Fruit fly (Drosophila melanogaster) whole organism, embryonic: Measurements from ENCODE around the gene sphe.

Experiments
- Atf3 ChIP-seq: fragments of 200-800 bp; sonication (Bioruptor generic); optimal IDR thresholded peaks from 3 replicates; lab custom pipeline; 2016; ENCODE audit warnings: missing biosample characterization, missing genetic modification characterization
- Awh ChIP-seq: fragments of 200-800 bp; sonication (Bioruptor generic); IDR thresholded peaks from 2 replicates; pipeline ENCODE4, ENCODE4 v1.3.6; 2022; ENCODE audit warnings: missing biosample characterization, missing genetic modification characterization
- Bgb ChIP-seq: fragments of 200-800 bp; sonication (Bioruptor generic); IDR thresholded peaks from 2 replicates; pipeline ENCODE4 v1.3.6; 2022; ENCODE audit warnings: missing biosample characterization, missing genetic modification characterization; ENCODE audit not compliant: partially characterized antibody
- CG12155 ChIP-seq: fragments of 200-800 bp; sonication (Bioruptor generic); optimal IDR thresholded peaks from 3 replicates; lab custom pipeline; 2016; ENCODE audit warnings: missing biosample characterization, missing genetic modification characterization
- CG12769 ChIP-seq: fragments of 200-800 bp; sonication (Bioruptor generic); optimal IDR thresholded peaks from 2 replicates; lab custom pipeline; 2019; ENCODE audit warnings: missing biosample characterization, mild to moderate bottlenecking, missing genetic modification characterization, moderate library complexity
- CG13123 ChIP-seq: fragments of 200-800 bp; sonication (Bioruptor generic); optimal IDR thresholded peaks from 2 replicates; lab custom pipeline; 2016; ENCODE audit warnings: missing biosample characterization, missing genetic modification characterization
- CG1792 ChIP-seq: fragments of 200-800 bp; sonication (Bioruptor generic); optimal IDR thresholded peaks from 2 replicates; lab custom pipeline; 2016; ENCODE audit warnings: missing biosample characterization, missing genetic modification characterization
- CG2202 ChIP-seq: fragments of 200-800 bp; sonication (Bioruptor generic); optimal IDR thresholded peaks from 2 replicates; lab custom pipeline; 2018; ENCODE audit warnings: missing biosample characterization, mild to moderate bottlenecking, missing genetic modification characterization
- CG2712 ChIP-seq: fragments of 200-800 bp; optimal IDR thresholded peaks from 3 replicates; lab custom pipeline; 2019; ENCODE audit warnings: missing biosample characterization, mild to moderate bottlenecking, missing genetic modification characterization, moderate library complexity
- CG31388 ChIP-seq: fragments of 200-800 bp; sonication (Bioruptor generic); optimal IDR thresholded peaks from 2 replicates; lab custom pipeline; 2016; ENCODE audit warnings: missing biosample characterization, missing genetic modification characterization
- CG32532 ChIP-seq: fragments of 200-800 bp; sonication (Bioruptor generic); IDR thresholded peaks from 2 replicates; pipeline ENCODE4 v1.3.6; 2022; ENCODE audit warnings: missing biosample characterization, missing genetic modification characterization
- CG3847 ChIP-seq: fragments of 200-800 bp; sonication (Bioruptor generic); IDR thresholded peaks from 2 replicates; pipeline ENCODE4 v1.3.6; 2022; ENCODE audit warnings: missing biosample characterization, missing genetic modification characterization
- CG7372 ChIP-seq: fragments of 200-800 bp; sonication (Bioruptor generic); IDR thresholded peaks from 2 replicates; pipeline ENCODE4 v1.3.6; 2022; ENCODE audit warnings: missing biosample characterization, missing genetic modification characterization
- CG7963 ChIP-seq: fragments of 200-800 bp; sonication (Bioruptor generic); IDR thresholded peaks from 3 replicates; pipeline ENCODE4 v1.3.6; 2022; ENCODE audit warnings: missing biosample characterization, missing genetic modification characterization; ENCODE audit not compliant: partially characterized antibody
- CG8089 ChIP-seq: fragments of 200-800 bp; sonication (Bioruptor generic); optimal IDR thresholded peaks from 3 replicates; lab custom pipeline; 2016; ENCODE audit warnings: missing biosample characterization, missing genetic modification characterization
- CG8290 ChIP-seq, 3 experiments: fragments of 200-800 bp; sonication (Bioruptor generic); optimal IDR thresholded peaks; 2 replicates each; lab custom pipeline; 2016 to 2019; ENCODE audit warnings: missing biosample characterization in 3 of 3, missing genetic modification characterization in 3 of 3, mild to moderate bottlenecking in 2 of 3, moderate library complexity in 1 of 3
- CG9215 ChIP-seq: fragments of 200-800 bp; sonication (Bioruptor generic); IDR thresholded peaks from 2 replicates; pipeline ENCODE4 v1.3.6; 2022; ENCODE audit warnings: missing biosample characterization, missing genetic modification characterization
- CrebB ChIP-seq: fragments of 200-800 bp; sonication (Bioruptor generic); optimal IDR thresholded peaks from 3 replicates; lab custom pipeline; 2018; ENCODE audit warnings: missing biosample characterization, mild to moderate bottlenecking, missing genetic modification characterization
- D ChIP-seq, 2 experiments: fragments of 200-800 bp in 1 of 2; fragments of >200 bp in 1 of 2; sonication (Bioruptor generic) in 1 of 2; optimal IDR thresholded peaks; 2 replicates in 1 of 2; 3 replicates in 1 of 2; lab custom pipeline; 2017; ENCODE audit warnings: mild to moderate bottlenecking in 1 of 2, missing biosample characterization in 1 of 2, missing genetic modification characterization in 1 of 2, missing genetic modification reagents in 1 of 2
- ERR ChIP-seq: fragments of 200-800 bp; sonication (Bioruptor generic); optimal IDR thresholded peaks from 2 replicates; lab custom pipeline; 2016; ENCODE audit warnings: missing biosample characterization, missing genetic modification characterization
- Elba2 ChIP-seq: fragments of 200-800 bp; sonication (Bioruptor generic); optimal IDR thresholded peaks from 3 replicates; lab custom pipeline; 2016; ENCODE audit warnings: missing biosample characterization, missing genetic modification characterization
- Ets97D ChIP-seq: fragments of 200-800 bp; sonication (Bioruptor generic); optimal IDR thresholded peaks from 3 replicates; lab custom pipeline; 2016; ENCODE audit warnings: missing biosample characterization, missing genetic modification characterization
- HmgD ChIP-seq: fragments of 200-800 bp; sonication (Bioruptor generic); optimal IDR thresholded peaks from 3 replicates; lab custom pipeline; 2016; ENCODE audit warnings: missing biosample characterization, missing genetic modification characterization
- Lpt ChIP-seq: fragments of >200 bp; optimal IDR thresholded peaks from 2 replicates; lab custom pipeline; 2018; ENCODE audit warnings: missing biosample characterization, missing genetic modification characterization
- MBD-R2 ChIP-seq: fragments of 200-800 bp; sonication (Bioruptor generic); IDR thresholded peaks from 2 replicates; pipeline ENCODE4 v1.3.6; 2022; ENCODE audit warnings: missing biosample characterization, missing genetic modification characterization
- Opbp ChIP-seq: fragments of 200-800 bp; sonication (Bioruptor generic); IDR thresholded peaks from 3 replicates; pipeline ENCODE4 v1.3.6; 2022; ENCODE audit warnings: missing biosample characterization, missing genetic modification characterization; ENCODE audit not compliant: partially characterized antibody
- Pdp1 ChIP-seq, 2 experiments: fragments of 200-800 bp; sonication (Bioruptor generic); optimal IDR thresholded peaks; 3 replicates each; lab custom pipeline; 2016; ENCODE audit warnings: missing biosample characterization in 2 of 2, missing genetic modification characterization in 2 of 2, mild to moderate bottlenecking in 1 of 2, moderate library complexity in 1 of 2
- Spps ChIP-seq: fragments of 200-800 bp; sonication (Bioruptor generic); optimal IDR thresholded peaks from 2 replicates; lab custom pipeline; 2018; ENCODE audit warnings: missing biosample characterization, mild to moderate bottlenecking, missing genetic modification characterization
- Stat92E ChIP-seq, 3 experiments: fragments of >200 bp in 2 of 3; fragments of 200-800 bp in 1 of 3; sonication (Bioruptor generic) in 1 of 3; optimal IDR thresholded peaks; 2 replicates each; lab custom pipeline; 2017 to 2019; ENCODE audit warnings: missing biosample characterization in 3 of 3, missing genetic modification characterization in 3 of 3, mild to moderate bottlenecking in 1 of 3, moderate library complexity in 1 of 3
- Xbp1 ChIP-seq: fragments of 200-800 bp; sonication (Bioruptor generic); optimal IDR thresholded peaks from 3 replicates; lab custom pipeline; 2016; ENCODE audit warnings: missing biosample characterization, mild to moderate bottlenecking, missing genetic modification characterization
- Xrp1 ChIP-seq: fragments of 200-800 bp; sonication (Bioruptor generic); IDR thresholded peaks from 2 replicates; pipeline ENCODE4 v1.3.6; 2022; ENCODE audit warnings: missing biosample characterization, missing genetic modification characterization
- abd-A ChIP-seq: fragments of 200-800 bp; sonication (Bioruptor generic); optimal IDR thresholded peaks from 3 replicates; lab custom pipeline; 2019; ENCODE audit warnings: missing biosample characterization, mild to moderate bottlenecking, missing genetic modification characterization, moderate library complexity
- caup ChIP-seq: fragments of 200-800 bp; sonication (Bioruptor generic); optimal IDR thresholded peaks from 3 replicates; lab custom pipeline; 2017; ENCODE audit warnings: missing biosample characterization, mild to moderate bottlenecking, missing genetic modification characterization, moderate library complexity; ENCODE audit not compliant: severe bottlenecking
- croc ChIP-seq: fragments of 200-800 bp; sonication (Bioruptor generic); conservative IDR thresholded peaks from 3 replicates; pipeline ENCODE4 v1.3.6; 2022; ENCODE audit warnings: missing biosample characterization, missing genetic modification characterization
- disco-r ChIP-seq: fragments of 200-800 bp; sonication (Bioruptor generic); optimal IDR thresholded peaks from 2 replicates; lab custom pipeline; 2016; ENCODE audit warnings: missing biosample characterization, missing genetic modification characterization
- esg ChIP-seq: fragments of 200-800 bp; sonication (Bioruptor generic); conservative IDR thresholded peaks from 2 replicates; pipeline ENCODE4 v1.3.6; 2022; ENCODE audit warnings: missing biosample characterization, missing genetic modification characterization
- exex ChIP-seq: fragments of 200-800 bp; sonication (Bioruptor generic); optimal IDR thresholded peaks from 4 replicates; lab custom pipeline; 2018; ENCODE audit warnings: missing biosample characterization, mild to moderate bottlenecking, missing genetic modification characterization, moderate library complexity
- eyg ChIP-seq: fragments of 200-800 bp; sonication (Bioruptor generic); optimal IDR thresholded peaks from 3 replicates; lab custom pipeline; 2016; ENCODE audit warnings: missing biosample characterization, missing genetic modification characterization
- fd102C ChIP-seq: fragments of 200-800 bp; sonication (Bioruptor generic); optimal IDR thresholded peaks from 2 replicates; lab custom pipeline; 2018; ENCODE audit warnings: missing biosample characterization, mild to moderate bottlenecking, missing genetic modification characterization, moderate library complexity
- gsb-n ChIP-seq: fragments of 200-800 bp; sonication (Bioruptor generic); optimal IDR thresholded peaks from 3 replicates; lab custom pipeline; 2018; ENCODE audit warnings: missing biosample characterization, mild to moderate bottlenecking, missing genetic modification characterization
- hth ChIP-seq: fragments of >200 bp; optimal IDR thresholded peaks from 2 replicates; lab custom pipeline; 2017; ENCODE audit warnings: inconsistent platforms
- lab ChIP-seq: fragments of 200-800 bp; sonication (Bioruptor generic); optimal IDR thresholded peaks from 3 replicates; lab custom pipeline; 2017; ENCODE audit warnings: missing biosample characterization, missing genetic modification characterization, mild to moderate bottlenecking, moderate library complexity, missing genetic modification reagents
- maf-S ChIP-seq: fragments of 200-800 bp; sonication (Bioruptor generic); optimal IDR thresholded peaks from 2 replicates; lab custom pipeline; 2016; ENCODE audit warnings: missing biosample characterization, missing genetic modification characterization
- otp ChIP-seq: fragments of 200-800 bp; sonication (Bioruptor generic); IDR thresholded peaks from 3 replicates; pipeline ENCODE4, ENCODE4 v1.3.6; 2022; ENCODE audit warnings: missing biosample characterization, missing genetic modification characterization
- sc ChIP-seq, 3 experiments: fragments of >200 bp in 2 of 3; fragments of 200-800 bp in 1 of 3; sonication (Bioruptor generic) in 1 of 3; optimal IDR thresholded peaks; 2 replicates in 2 of 3; 3 replicates in 1 of 3; lab custom pipeline; 2017; ENCODE audit warnings: mild to moderate bottlenecking in 1 of 3, missing biosample characterization in 1 of 3, missing genetic modification characterization in 1 of 3, missing genetic modification reagents in 1 of 3
- sens-2 ChIP-seq: fragments of 200-800 bp; sonication (Bioruptor generic); IDR thresholded peaks from 2 replicates; pipeline ENCODE4 v1.3.6; 2022; ENCODE audit warnings: missing biosample characterization, missing genetic modification characterization
- sr ChIP-seq: fragments of 200-800 bp; sonication (Bioruptor generic); IDR thresholded peaks from 3 replicates; pipeline ENCODE4 v1.3.6; 2022; ENCODE audit warnings: missing biosample characterization, missing genetic modification characterization

Gene sphe

dm6 chrX:16750712-16751578 is 49.2 kb upstream of the sphe start (continued):
- no peak for TF ChIP-seq Stat92E (GFP tag; optimal IDR thresholded peaks at IDR 0.05; lab: Kevin White, UChicago)
- no peak for TF ChIP-seq CG1792 (GFP tag; lab: Kevin White, UChicago)
- TF ChIP-seq otp, result peak; percentile 12; the same call in 1 of the 3 replicates
- peak; percentile 50; the same call in 1 of the 2 replicates for TF ChIP-seq CG7372
- peak; percentile 62 for TF ChIP-seq CrebB (tag; lab: Kevin White, UChicago)
- no peak for TF ChIP-seq Ets97D (GFP tag; lab: Kevin White, UChicago)
- no peak for TF ChIP-seq disco-r (GFP tag; lab: Kevin White, UChicago)
- no peak for TF ChIP-seq CG8089 (GFP tag; lab: Kevin White, UChicago)
- 0 out of 2 replicates have a peak, but pooled peaks have one; percentile 16 for TF ChIP-seq Awh
- TF ChIP-seq CG3847 (GFP tag; lab: Robert Waterston, UW), result 0 out of 2 replicates have a peak, but pooled peaks have one; percentile 32
- TF ChIP-seq Lpt (GFP tag; lab: Kevin White, UChicago), result no peak
- peak; percentile 12 to 33 for TF ChIP-seq Pdp1 (GFP tag; optimal IDR thresholded peaks at IDR 0.05; lab: Kevin White, UChicago)
- TF ChIP-seq esg (GFP tag; lab: Robert Waterston, UW), result peak; percentile 36; the same call in 1 of the 2 replicates
- no peak for TF ChIP-seq CG31388 (GFP tag; lab: Kevin White, UChicago)
- no peak for TF ChIP-seq CG13123 (GFP tag; lab: Kevin White, UChicago)
- no peak for TF ChIP-seq eyg
- TF ChIP-seq croc, result no peak; the same call in 2 of the 3 replicates
- TF ChIP-seq MBD-R2 (GFP tag; lab: Robert Waterston, UW), result peak; percentile 12; the same call in 1 of the 2 replicates
- no peak for TF ChIP-seq HmgD (GFP tag; lab: Kevin White, UChicago)
- TF ChIP-seq hth (lab: Kevin White, UChicago), result no peak
- TF ChIP-seq Atf3 (GFP tag; lab: Kevin White, UChicago), result no peak
- TF ChIP-seq Xbp1 (GFP tag; lab: Kevin White, UChicago), result peak; percentile 60
- no peak for TF ChIP-seq CG9215 (GFP tag; lab: Robert Waterston, UW)
- TF ChIP-seq Spps (tag; lab: Kevin White, UChicago), result peak; percentile 63
- peak; percentile 35 for TF ChIP-seq CG2202
- TF ChIP-seq sens-2 (GFP tag; lab: Robert Waterston, UW), result no peak
- peak; percentile 73 for TF ChIP-seq gsb-n (tag; lab: Kevin White, UChicago)
- peak; percentile 57; the same call in 1 of the 2 replicates for TF ChIP-seq CG32532 (GFP tag; lab: Robert Waterston, UW)
- TF ChIP-seq abd-A, result no peak
- peak; percentile 22 for TF ChIP-seq exex
- TF ChIP-seq sc (optimal IDR thresholded peaks at IDR 0.05; lab: Kevin White, UChicago), result no peak
- TF ChIP-seq sc (GFP tag; optimal IDR thresholded peaks at IDR 0.05; lab: Kevin White, UChicago), result peak; percentile 61
- peak; percentile 73 for TF ChIP-seq lab (GFP tag; lab: Kevin White, UChicago)
- TF ChIP-seq sr, result no peak
- no peak for TF ChIP-seq fd102C (GFP tag; lab: Kevin White, UChicago)
- peak; percentile 91 for TF ChIP-seq CG2712 (tag; lab: Kevin White, UChicago)
- no peak for TF ChIP-seq ERR (GFP tag; lab: Kevin White, UChicago)
- no peak for TF ChIP-seq Elba2 (GFP tag; lab: Kevin White, UChicago)
- TF ChIP-seq Bgb, result no peak
- TF ChIP-seq CG8290 (GFP tag; optimal IDR thresholded peaks at IDR 0.05; lab: Kevin White, UChicago), result peak; percentile 58
- TF ChIP-seq CG8290 (tag; optimal IDR thresholded peaks at IDR 0.05; lab: Kevin White, UChicago), result peak in 1 of 2 experiments; percentile 36
- no peak for TF ChIP-seq CG7963 (GFP tag; lab: Robert Waterston, UW)
- TF ChIP-seq caup (GFP tag; lab: Kevin White, UChicago), result peak; percentile 39
- TF ChIP-seq CG12769, result peak; percentile 18
- TF ChIP-seq maf-S (GFP tag; lab: Kevin White, UChicago), result no peak
- no peak for TF ChIP-seq D (optimal IDR thresholded peaks at IDR 0.05; lab: Kevin White, UChicago)
- peak; percentile 73 for TF ChIP-seq D (GFP tag; optimal IDR thresholded peaks at IDR 0.05; lab: Kevin White, UChicago)
- TF ChIP-seq CG12155 (GFP tag; lab: Kevin White, UChicago), result peak; percentile 22
- TF ChIP-seq Opbp (GFP tag; lab: Robert Waterston, UW), result no peak
- peak; percentile 67 for TF ChIP-seq Xrp1 (GFP tag; lab: Robert Waterston, UW)
